Worm (Caenorhabditis elegans) whole organism, L2 larva: ENCODE data around the gene T27E4.7.

Experiments
- F13H6.1 ChIP-seq: sonication (generic microtip); optimal IDR thresholded peaks from 2 replicates; lab custom pipeline; 2016; ENCODE audit warnings: missing genetic modification characterization, missing compliant biosample characterization
- aly-2 ChIP-seq: fragments of 150-350 bp; optimal IDR thresholded peaks from 2 replicates; lab custom pipeline; 2014; ENCODE audit warnings: missing biosample characterization, missing genetic modification characterization
- nhr-10 ChIP-seq: sonication (generic microtip); optimal IDR thresholded peaks from 2 replicates; lab custom pipeline; 2017; ENCODE audit warnings: missing biosample characterization, missing genetic modification characterization
- nhr-6 ChIP-seq: fragments of 150-350 bp; optimal IDR thresholded peaks from 2 replicates; lab custom pipeline; 2014; ENCODE audit warnings: missing biosample characterization, missing genetic modification characterization
- snpc-4 ChIP-seq: fragments of 150-350 bp; optimal IDR thresholded peaks from 2 replicates; lab custom pipeline; 2014; ENCODE audit warnings: missing biosample characterization, missing genetic modification characterization

DNA sequence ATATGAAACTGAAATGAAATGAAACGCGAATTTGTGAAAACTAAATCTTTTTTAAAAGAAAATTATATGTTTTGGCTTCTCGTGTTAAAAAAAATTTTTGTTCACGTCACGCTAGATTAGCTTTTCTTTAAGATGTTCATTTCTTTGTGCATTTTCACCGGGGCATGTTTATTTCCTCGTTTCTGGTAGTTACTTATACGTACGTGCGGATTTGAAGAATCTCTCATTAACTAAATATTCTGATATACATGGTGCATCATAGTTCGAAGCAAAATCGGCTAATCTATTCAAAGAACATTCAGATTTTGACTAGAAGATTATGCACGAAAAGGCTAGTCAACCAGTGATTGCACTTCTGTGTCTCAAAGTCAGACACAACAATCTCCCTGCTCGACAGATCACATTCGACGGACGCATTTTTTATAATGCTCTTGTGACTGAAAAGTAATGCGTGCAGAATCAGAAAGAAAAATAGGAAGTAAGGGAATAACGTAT, 28.5 kb downstream of the T27E4.7 start, which contains the start of gene C25E10.17:
- TF ChIP-seq nhr-10 (tag; lab: Kevin White, UChicago), result no peak
- TF ChIP-seq F13H6.1, result no peak
- TF ChIP-seq snpc-4 (tag; lab: Kevin White, UChicago), result no peak
- no peak for TF ChIP-seq nhr-6 (tag; lab: Kevin White, UChicago)
- no peak for TF ChIP-seq aly-2 (tag; lab: Kevin White, UChicago)
